Worm (Caenorhabditis elegans): ENCODE results near the gene vap-2.

DNA sequence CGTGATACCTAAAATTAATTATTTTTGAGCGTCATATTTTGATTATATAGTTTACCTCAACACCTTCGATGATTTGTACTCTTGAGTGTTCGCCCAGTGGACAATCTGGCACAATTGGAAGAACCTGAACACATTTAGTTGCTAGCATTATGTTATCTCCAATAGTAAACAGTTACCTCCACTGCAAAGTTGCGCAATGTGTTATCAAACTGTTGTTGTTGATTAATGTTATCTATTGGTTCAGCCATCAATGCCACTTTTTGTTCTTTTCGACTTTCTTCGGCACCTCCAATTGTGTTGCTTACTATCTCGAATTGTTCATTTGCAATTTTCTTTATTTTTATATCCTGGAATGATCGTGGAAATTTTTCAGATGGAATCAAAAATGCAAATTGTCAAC, 37.8 kb downstream of the vap-2 start:
- TF ChIP-seq flt-1 (GFP tag; IDR thresholded peaks at IDR 0.05) (no peak), ztf-23 (GFP tag; IDR thresholded peaks at IDR 0.05) (no peak), tab-1 (GFP tag; IDR thresholded peaks at IDR 0.05) (no peak), cog-1 (tag; optimal IDR thresholded peaks at IDR 0.05) (no peak), ref-1 (GFP tag; conservative IDR thresholded peaks at IDR 0.05) (no peak), T22C8.4 (GFP tag; IDR thresholded peaks at IDR 0.05) (no peak), med-1 (GFP tag; optimal IDR thresholded peaks at IDR 0.05; ENCODE audit: insufficient read depth) (no peak), ztf-29 (GFP tag; IDR thresholded peaks at IDR 0.05) (no peak)
